Fruit fly (Drosophila melanogaster): Measurements from ENCODE around the gene CG1136.

- TF ChIP-seq EcR (GFP tag; optimal IDR thresholded peaks at IDR 0.05) = no peak
- no peak for TF ChIP-seq CG8478 (optimal IDR thresholded peaks at IDR 0.05)
- no peak for TF ChIP-seq psq (optimal IDR thresholded peaks at IDR 0.05)
- no peak for TF ChIP-seq Dll (optimal IDR thresholded peaks at IDR 0.05)
Observed at dm6 chr3L:4056812-4057211, 10.4 kb downstream of the CG1136 start.
